Worm (Caenorhabditis elegans): ENCODE data around the gene F18E9.8.

DNA sequence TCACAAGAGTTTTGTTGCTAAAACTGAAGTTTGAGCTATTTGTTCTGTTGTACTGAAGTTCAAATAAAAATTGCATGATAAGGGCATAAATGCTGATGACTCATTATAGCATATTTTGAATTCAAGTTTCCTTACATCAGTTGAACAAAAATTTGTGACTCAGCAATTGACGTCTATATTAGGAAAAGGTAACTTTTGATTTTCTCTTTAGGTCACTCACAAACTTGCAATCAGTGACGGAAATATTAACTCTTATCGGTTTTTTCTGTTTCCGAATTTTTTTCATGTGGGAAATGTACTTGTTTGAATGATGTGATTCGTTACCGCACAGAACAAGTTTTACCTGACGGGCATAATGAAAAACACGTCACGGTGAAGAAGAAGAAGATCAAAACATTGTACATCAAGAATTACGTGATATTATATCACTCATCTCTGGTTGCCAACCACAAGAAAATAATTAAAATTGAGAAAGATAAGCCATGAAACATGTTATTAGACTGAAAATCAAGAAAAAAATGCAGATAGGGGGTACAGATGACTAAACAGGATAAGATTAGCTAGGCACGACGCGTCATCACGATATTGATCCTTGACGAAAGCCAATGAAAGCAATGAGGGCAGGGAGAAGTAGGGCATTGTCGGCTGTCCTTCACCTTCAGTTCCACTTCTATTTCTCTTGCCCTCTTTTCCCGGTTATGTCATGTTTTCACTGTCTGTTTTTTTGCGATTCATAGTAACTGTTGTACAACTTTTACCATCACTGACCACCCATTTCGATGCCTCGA, 17.5 kb downstream of the F18E9.8 start:
- no peak for TF ChIP-seq him-1 (tag; optimal IDR thresholded peaks at IDR 0.05)
- TF ChIP-seq W03F9.2 (tag; optimal IDR thresholded peaks at IDR 0.05) = no peak
- TF ChIP-seq dao-5 (tag; optimal IDR thresholded peaks at IDR 0.05) = no peak
